Fruit fly (Drosophila melanogaster) whole organism, embryonic: ENCODE measurements around the gene CG32642.

Experiments used
- Ada2b ChIP-seq: fragments of 200-800 bp; sonication (Bioruptor generic); IDR thresholded peaks from 2 replicates; pipeline ENCODE4 v1.3.6; 2022; ENCODE audit warnings: missing biosample characterization, missing genetic modification characterization
- Atf6 ChIP-seq: fragments of 200-800 bp; sonication (Bioruptor generic); IDR thresholded peaks from 2 replicates; pipeline ENCODE4 v1.3.6; 2022; ENCODE audit warnings: missing biosample characterization, missing genetic modification characterization
- CG10267 ChIP-seq: fragments of 200-800 bp; sonication (Bioruptor generic); optimal IDR thresholded peaks from 2 replicates; lab custom pipeline; 2018; ENCODE audit warnings: missing biosample characterization, mild to moderate bottlenecking, missing genetic modification characterization, moderate library complexity
- CG10366 ChIP-seq: fragments of 200-800 bp; sonication (Bioruptor generic); IDR thresholded peaks from 2 replicates; pipeline ENCODE4 v1.3.6; 2022; ENCODE audit warnings: missing biosample characterization, missing genetic modification characterization
- CG10431 ChIP-seq: fragments of 200-800 bp; sonication (Bioruptor generic); optimal IDR thresholded peaks from 3 replicates; lab custom pipeline; 2018; ENCODE audit warnings: missing biosample characterization, mild to moderate bottlenecking, missing genetic modification characterization
- CG11085 ChIP-seq: fragments of 200-800 bp; sonication (Bioruptor generic); IDR thresholded peaks from 2 replicates; pipeline ENCODE4 v1.3.6; 2022; ENCODE audit warnings: missing biosample characterization, missing genetic modification characterization
- CG11456 ChIP-seq: fragments of 200-800 bp; sonication (Bioruptor generic); IDR thresholded peaks from 3 replicates; pipeline ENCODE4 v1.3.6; 2022; ENCODE audit warnings: missing biosample characterization, missing genetic modification characterization
- CG11723 ChIP-seq: fragments of 200-800 bp; sonication (Bioruptor generic); optimal IDR thresholded peaks from 2 replicates; lab custom pipeline; 2017; ENCODE audit warnings: missing biosample characterization, mild to moderate bottlenecking, missing genetic modification characterization
- CG12391 ChIP-seq: fragments of 200-800 bp; sonication (Bioruptor generic); optimal IDR thresholded peaks from 3 replicates; lab custom pipeline; 2018; ENCODE audit warnings: missing biosample characterization, mild to moderate bottlenecking, missing genetic modification characterization, moderate library complexity
- CG1603 ChIP-seq: fragments of 200-800 bp; sonication (Bioruptor generic); optimal IDR thresholded peaks from 2 replicates; lab custom pipeline; 2019; ENCODE audit warnings: missing biosample characterization, mild to moderate bottlenecking, missing genetic modification characterization, moderate library complexity
- CG17802 ChIP-seq: fragments of 200-800 bp; sonication (Bioruptor generic); optimal IDR thresholded peaks from 2 replicates; lab custom pipeline; 2018; ENCODE audit warnings: missing biosample characterization, mild to moderate bottlenecking, missing genetic modification characterization, moderate library complexity
- CG31365 ChIP-seq: fragments of 200-800 bp; sonication (Bioruptor generic); optimal IDR thresholded peaks from 2 replicates; lab custom pipeline; 2018; ENCODE audit warnings: missing biosample characterization, mild to moderate bottlenecking, missing genetic modification characterization
- CG33557 ChIP-seq: fragments of 200-800 bp; sonication (Bioruptor generic); optimal IDR thresholded peaks from 2 replicates; lab custom pipeline; 2019; ENCODE audit warnings: missing biosample characterization, mild to moderate bottlenecking, missing genetic modification characterization, moderate library complexity
- CG3847 ChIP-seq: fragments of 200-800 bp; sonication (Bioruptor generic); IDR thresholded peaks from 2 replicates; pipeline ENCODE4 v1.3.6; 2022; ENCODE audit warnings: missing biosample characterization, missing genetic modification characterization
- CG3995 ChIP-seq: fragments of 200-800 bp; sonication (Bioruptor generic); optimal IDR thresholded peaks from 3 replicates; lab custom pipeline; 2016; ENCODE audit warnings: missing biosample characterization, missing genetic modification characterization
- CG42726 ChIP-seq: fragments of 200-800 bp; sonication (Bioruptor generic); IDR thresholded peaks from 2 replicates; pipeline ENCODE4 v1.3.6; 2022; ENCODE audit warnings: missing biosample characterization, missing genetic modification characterization; ENCODE audit not compliant: partially characterized antibody
- CG6254 ChIP-seq: fragments of 200-800 bp; sonication (Bioruptor generic); optimal IDR thresholded peaks from 3 replicates; lab custom pipeline; 2017; ENCODE audit warnings: mild to moderate bottlenecking, missing biosample characterization, missing genetic modification reagents, missing genetic modification characterization
- CG6689 ChIP-seq: fragments of 200-800 bp; sonication (Bioruptor generic); IDR thresholded peaks from 2 replicates; pipeline ENCODE4 v1.3.6; 2022; ENCODE audit warnings: missing biosample characterization, missing genetic modification characterization
- CG6854 ChIP-seq: fragments of 200-800 bp; sonication (Bioruptor generic); optimal IDR thresholded peaks from 3 replicates; lab custom pipeline; 2017; ENCODE audit warnings: missing biosample characterization, mild to moderate bottlenecking, missing genetic modification characterization
- CG7987 ChIP-seq: fragments of 200-800 bp; sonication (Bioruptor generic); optimal IDR thresholded peaks from 2 replicates; lab custom pipeline; 2018; ENCODE audit warnings: missing biosample characterization, mild to moderate bottlenecking, missing genetic modification characterization, moderate library complexity
- CG9437 ChIP-seq: fragments of 200-800 bp; sonication (Bioruptor generic); optimal IDR thresholded peaks from 2 replicates; lab custom pipeline; 2018; ENCODE audit warnings: missing biosample characterization, mild to moderate bottlenecking, missing genetic modification characterization
- CTCF ChIP-seq: fragments of 200-800 bp; sonication (Bioruptor generic); optimal IDR thresholded peaks from 2 replicates; lab custom pipeline; 2017; ENCODE audit warnings: missing biosample characterization, mild to moderate bottlenecking, missing genetic modification characterization, moderate library complexity
- CoRest ChIP-seq: fragments of 200-800 bp; sonication (Bioruptor generic); optimal IDR thresholded peaks from 3 replicates; lab custom pipeline; 2018; ENCODE audit warnings: missing biosample characterization, mild to moderate bottlenecking, missing genetic modification characterization, moderate library complexity
- Dbx ChIP-seq: fragments of 200-800 bp; sonication (Bioruptor generic); IDR thresholded peaks from 3 replicates; pipeline ENCODE4 v1.3.6; 2022; ENCODE audit warnings: missing biosample characterization, missing genetic modification characterization
- E2f1 ChIP-seq: fragments of 200-800 bp; sonication (Bioruptor generic); IDR thresholded peaks from 2 replicates; pipeline ENCODE4 v1.3.6; 2022; ENCODE audit warnings: missing biosample characterization, missing genetic modification characterization
- E2f2 ChIP-seq: fragments of 200-800 bp; sonication (Bioruptor generic); IDR thresholded peaks from 2 replicates; pipeline ENCODE4 v1.3.6; 2022; ENCODE audit warnings: missing biosample characterization, missing genetic modification characterization
- Ets97D ChIP-seq: fragments of 200-800 bp; sonication (Bioruptor generic); optimal IDR thresholded peaks from 3 replicates; lab custom pipeline; 2016; ENCODE audit warnings: missing biosample characterization, missing genetic modification characterization
- H15 ChIP-seq: fragments of 200-800 bp; sonication (Bioruptor generic); IDR thresholded peaks from 3 replicates; pipeline ENCODE4 v1.3.6; 2022; ENCODE audit warnings: missing biosample characterization, missing genetic modification characterization
- HLH3B ChIP-seq: fragments of 200-800 bp; sonication (Bioruptor generic); IDR thresholded peaks from 2 replicates; pipeline ENCODE4 v1.3.6; 2022; ENCODE audit warnings: missing biosample characterization, missing genetic modification characterization
- HLH4C ChIP-seq: fragments of 200-800 bp; sonication (Bioruptor generic); IDR thresholded peaks from 3 replicates; pipeline ENCODE4 v1.3.6; 2022; ENCODE audit warnings: missing biosample characterization, missing genetic modification characterization; ENCODE audit not compliant: partially characterized antibody
- HLHmδ ChIP-seq: fragments of 200-800 bp; sonication (Bioruptor generic); optimal IDR thresholded peaks from 2 replicates; lab custom pipeline; 2018; ENCODE audit warnings: missing biosample characterization, mild to moderate bottlenecking, missing genetic modification characterization, moderate library complexity
- Hr3 ChIP-seq: fragments of 200-800 bp; sonication (Bioruptor generic); optimal IDR thresholded peaks from 3 replicates; lab custom pipeline; 2016; ENCODE audit warnings: missing biosample characterization, missing genetic modification characterization
- Lhr ChIP-seq: fragments of 200-800 bp; sonication (Bioruptor generic); optimal IDR thresholded peaks from 3 replicates; lab custom pipeline; 2017; ENCODE audit warnings: mild to moderate bottlenecking, missing biosample characterization, missing genetic modification reagents, missing genetic modification characterization
- MTF-1 ChIP-seq: fragments of 200-800 bp; sonication (Bioruptor generic); optimal IDR thresholded peaks from 2 replicates; lab custom pipeline; 2018; ENCODE audit warnings: missing biosample characterization, mild to moderate bottlenecking, missing genetic modification characterization, borderline replicate concordance
- Med ChIP-seq: fragments of 200-800 bp; sonication (Bioruptor generic); peaks from one replicate; lab custom pipeline; 2016; ENCODE audit warnings: missing biosample characterization, missing genetic modification characterization, mild to moderate bottlenecking, inconsistent platforms, moderate library complexity
- Mrtf ChIP-seq: fragments of 200-800 bp; sonication (Bioruptor generic); IDR thresholded peaks from 3 replicates; pipeline ENCODE4 v1.3.6; 2022; ENCODE audit warnings: missing biosample characterization, missing genetic modification characterization
- TFAM ChIP-seq: fragments of 200-800 bp; sonication (Bioruptor generic); optimal IDR thresholded peaks from 2 replicates; lab custom pipeline; 2017; ENCODE audit warnings: missing biosample characterization, missing genetic modification characterization, inconsistent platforms
- ap ChIP-seq: fragments of 200-800 bp; sonication (Bioruptor generic); IDR thresholded peaks from 2 replicates; pipeline ENCODE4 v1.3.6; 2022; ENCODE audit warnings: missing biosample characterization, missing genetic modification characterization
- bab2 ChIP-seq: fragments of 200-800 bp; sonication (Bioruptor generic); optimal IDR thresholded peaks from 2 replicates; lab custom pipeline; 2016; ENCODE audit warnings: missing biosample characterization, missing genetic modification characterization
- bcd ChIP-seq: fragments of 200-800 bp; sonication (Bioruptor generic); optimal IDR thresholded peaks from 2 replicates; lab custom pipeline; 2017; ENCODE audit warnings: missing biosample characterization, mild to moderate bottlenecking, missing genetic modification characterization
- fru ChIP-seq: fragments of >200 bp; optimal IDR thresholded peaks from 2 replicates; lab custom pipeline; 2017
- gce ChIP-seq: fragments of 200-800 bp; sonication (Bioruptor generic); IDR thresholded peaks from 3 replicates; pipeline ENCODE4 v1.3.6; 2022; ENCODE audit warnings: missing biosample characterization, missing genetic modification characterization
- ken ChIP-seq: fragments of 200-800 bp; sonication (Bioruptor generic); IDR thresholded peaks from 3 replicates; pipeline ENCODE4 v1.3.6; 2022; ENCODE audit warnings: missing biosample characterization, missing genetic modification characterization
- lola ChIP-seq, 3 experiments: fragments of >200 bp in 2 of 3; fragments of 200-800 bp in 1 of 3; sonication (Bioruptor generic) in 1 of 3; optimal IDR thresholded peaks; 2 replicates each; lab custom pipeline; 2017 to 2019; ENCODE audit warnings: missing biosample characterization in 3 of 3, missing genetic modification characterization in 3 of 3, mild to moderate bottlenecking in 1 of 3, moderate library complexity in 1 of 3
- lov ChIP-seq, 2 experiments: fragments of 200-800 bp in 1 of 2; fragments of >200 bp in 1 of 2; sonication (Bioruptor generic) in 1 of 2; IDR thresholded peaks in 1 of 2; optimal IDR thresholded peaks in 1 of 2; 2 replicates in 1 of 2; 3 replicates in 1 of 2; pipeline versions ENCODE4 v1.3.6 to Lab custom; 2017 to 2022; ENCODE audit warnings: missing biosample characterization in 1 of 2, missing genetic modification characterization in 1 of 2
- p53 ChIP-seq: fragments of 200-800 bp; sonication (Bioruptor generic); optimal IDR thresholded peaks from 2 replicates; lab custom pipeline; 2016; ENCODE audit warnings: missing biosample characterization, missing genetic modification characterization
- peb ChIP-seq: fragments of 200-800 bp; sonication (Bioruptor generic); IDR thresholded peaks from 2 replicates; pipeline ENCODE4 v1.3.6; 2022; ENCODE audit warnings: missing biosample characterization, missing genetic modification characterization
- sima ChIP-seq: fragments of 200-800 bp; sonication (Bioruptor generic); optimal IDR thresholded peaks from 2 replicates; lab custom pipeline; 2016; ENCODE audit warnings: missing biosample characterization, missing genetic modification characterization
- sisA ChIP-seq: fragments of 200-800 bp; sonication (Bioruptor generic); IDR thresholded peaks from 2 replicates; pipeline ENCODE4 v1.3.6; 2022; ENCODE audit warnings: missing biosample characterization, missing genetic modification characterization
- slbo ChIP-seq: fragments of 200-800 bp; sonication (Bioruptor generic); IDR thresholded peaks from 2 replicates; pipeline ENCODE4 v1.3.6; 2022; ENCODE audit warnings: missing biosample characterization, missing genetic modification characterization

Gene CG32642

dm6 chrX:12937825-12938520, 21.0 kb upstream of the CG32642 start (continued):
- no peak for TF ChIP-seq TFAM (GFP tag; lab: Kevin White, UChicago)
- TF ChIP-seq CG3847 (GFP tag; lab: Robert Waterston, UW): 0 out of 2 replicates have a peak, but pooled peaks have one; percentile 10
- 0 out of 3 replicates have a peak, but pooled peaks have one; percentile 19 for TF ChIP-seq gce (GFP tag; lab: Robert Waterston, UW)
- TF ChIP-seq peb (GFP tag; lab: Robert Waterston, UW): no peak
- peak; percentile 54 for TF ChIP-seq CoRest
- no peak for TF ChIP-seq p53 (GFP tag; lab: Kevin White, UChicago)
- TF ChIP-seq HLH4C (GFP tag; lab: Robert Waterston, UW): no peak
- TF ChIP-seq Ets97D: no peak
- no peak for TF ChIP-seq sima
- TF ChIP-seq bab2 (GFP tag; lab: Kevin White, UChicago): no peak
- no peak for TF ChIP-seq CG10366 (GFP tag; lab: Robert Waterston, UW)
- TF ChIP-seq Med (GFP tag; lab: Kevin White, UChicago): no peak
- TF ChIP-seq CG3995 (GFP tag; lab: Kevin White, UChicago): no peak
- TF ChIP-seq CG6689 (GFP tag; lab: Robert Waterston, UW): peak; percentile 31; the same call in 1 of the 2 replicates
- TF ChIP-seq CG10267: peak; percentile 37
- no peak for TF ChIP-seq CG9437 (GFP tag; lab: Kevin White, UChicago)
- TF ChIP-seq ken (GFP tag; lab: Robert Waterston, UW): no peak
- no peak; the same call in 1 of the 2 replicates for TF ChIP-seq sisA (GFP tag; lab: Robert Waterston, UW)
- TF ChIP-seq CG11085 (GFP tag; lab: Robert Waterston, UW): no peak
- peak; percentile 34 for TF ChIP-seq bcd (GFP tag; lab: Kevin White, UChicago)
- TF ChIP-seq CTCF (GFP tag; lab: Kevin White, UChicago): no peak
- TF ChIP-seq CG11723: no peak
- TF ChIP-seq CG6854: peak; percentile 44
- peak; percentile 42; the same call in 1 of the 2 replicates for TF ChIP-seq slbo (GFP tag; lab: Robert Waterston, UW)
- no peak for TF ChIP-seq fru (lab: Kevin White, UChicago)
- peak; percentile 53 for TF ChIP-seq CG12391 (tag; lab: Kevin White, UChicago)
- TF ChIP-seq HLHmδ (GFP tag; lab: Kevin White, UChicago): no peak
- no peak for TF ChIP-seq Dbx (GFP tag; lab: Robert Waterston, UW)
- TF ChIP-seq E2f2 (GFP tag; lab: Robert Waterston, UW): peak; percentile 29; the same call in 1 of the 2 replicates
- TF ChIP-seq Mrtf (GFP tag; lab: Robert Waterston, UW): no peak
- TF ChIP-seq CG17802 (tag; lab: Kevin White, UChicago): no peak
- no peak for TF ChIP-seq H15 (GFP tag; lab: Robert Waterston, UW)
- TF ChIP-seq E2f1: peak; percentile 47
- TF ChIP-seq CG1603 (tag; lab: Kevin White, UChicago): no peak
- no peak for TF ChIP-seq CG33557
- TF ChIP-seq Ada2b (GFP tag; lab: Robert Waterston, UW): no peak
- no peak for TF ChIP-seq CG7987
- peak in 1 of 3 experiments; percentile 43 for TF ChIP-seq lola (GFP tag; optimal IDR thresholded peaks at IDR 0.05; lab: Kevin White, UChicago)
- no peak for TF ChIP-seq CG10431 (GFP tag; lab: Kevin White, UChicago)
- peak; percentile 52; the same call in 1 of the 2 replicates for TF ChIP-seq Atf6
- TF ChIP-seq Hr3 (GFP tag; lab: Kevin White, UChicago): peak; percentile 20
- no peak for TF ChIP-seq CG31365 (tag; lab: Kevin White, UChicago)
- no peak for TF ChIP-seq Lhr (GFP tag; lab: Kevin White, UChicago)
- no peak for TF ChIP-seq CG11456 (GFP tag; lab: Robert Waterston, UW)
- TF ChIP-seq CG42726 (GFP tag; lab: Robert Waterston, UW): no peak
- TF ChIP-seq lov (optimal IDR thresholded peaks at IDR 0.05; lab: Kevin White, UChicago): no peak
- no peak for TF ChIP-seq lov (GFP tag; IDR thresholded peaks at IDR 0.05; lab: Robert Waterston, UW)
- TF ChIP-seq MTF-1 (GFP tag; lab: Kevin White, UChicago): no peak
- 0 out of 2 replicates have a peak, but pooled peaks have one; percentile 14 for TF ChIP-seq HLH3B (GFP tag; lab: Robert Waterston, UW)
- TF ChIP-seq ap: no peak
- TF ChIP-seq CG6254: no peak
